Worm (Caenorhabditis elegans) whole organism, late embryonic: ENCODE results near the gene pqn-96.

ENCODE experiments used
- C38D4.7 ChIP-seq: fragments of 200-800 bp; sonication (Bioruptor generic); optimal IDR thresholded peaks from 2 replicates; lab custom pipeline; 2018; ENCODE audit warnings: mild to moderate bottlenecking, missing genetic modification characterization, moderate library complexity, missing compliant biosample characterization
- Y22D7AL.16 ChIP-seq: sonication (generic microtip); optimal IDR thresholded peaks from 2 replicates; lab custom pipeline; 2016; ENCODE audit warnings: missing genetic modification characterization, missing compliant biosample characterization
- ahr-1 ChIP-seq: sonication (generic microtip); optimal IDR thresholded peaks from 2 replicates; lab custom pipeline; 2016; ENCODE audit warnings: missing genetic modification characterization, missing compliant biosample characterization
- ama-1 ChIP-seq: fragments of 150-350 bp; optimal IDR thresholded peaks from 2 replicates; lab custom pipeline; 2014
- ceh-14 ChIP-seq: sonication (generic microtip); optimal IDR thresholded peaks from 2 replicates; lab custom pipeline; 2016; ENCODE audit warnings: missing genotype, missing genetic modification characterization, missing compliant biosample characterization
- ceh-19 ChIP-seq: fragments of 200-800 bp; sonication (Bioruptor generic); optimal IDR thresholded peaks from 2 replicates; lab custom pipeline; 2018; ENCODE audit warnings: mild to moderate bottlenecking, missing genetic modification characterization, missing compliant biosample characterization
- ceh-2 ChIP-seq: sonication (generic microtip); optimal IDR thresholded peaks from 2 replicates; lab custom pipeline; 2016; ENCODE audit warnings: missing genotype, missing genetic modification characterization, missing compliant biosample characterization
- ceh-22 ChIP-seq: sonication (generic microtip); optimal IDR thresholded peaks from 2 replicates; lab custom pipeline; 2017; ENCODE audit warnings: missing biosample characterization, missing genetic modification characterization
- ceh-24 ChIP-seq: sonication (generic microtip); optimal IDR thresholded peaks from 2 replicates; lab custom pipeline; 2016; ENCODE audit warnings: mild to moderate bottlenecking, missing genetic modification characterization, missing compliant biosample characterization
- ceh-30 ChIP-seq: fragments of 150-350 bp; optimal IDR thresholded peaks from 2 replicates; lab custom pipeline; 2014; ENCODE audit warnings: missing biosample characterization, missing genetic modification characterization
- ceh-31 ChIP-seq: sonication (generic microtip); optimal IDR thresholded peaks from 2 replicates; lab custom pipeline; 2016; ENCODE audit warnings: missing genetic modification characterization, missing compliant biosample characterization
- ceh-45 ChIP-seq: fragments of 200-800 bp; sonication (Bioruptor generic); IDR thresholded peaks from 2 replicates; pipeline ENCODE4 v1.3.6; 2022; ENCODE audit warnings: missing genetic modification reagents, missing genetic modification characterization, missing compliant biosample characterization
- ceh-6 ChIP-seq: fragments of 200-800 bp; sonication (Bioruptor generic); optimal IDR thresholded peaks from 2 replicates; lab custom pipeline; 2018; ENCODE audit warnings: mild to moderate bottlenecking, missing genetic modification characterization, missing compliant biosample characterization
- che-1 ChIP-seq: sonication (generic microtip); optimal IDR thresholded peaks from 2 replicates; lab custom pipeline; 2016; ENCODE audit warnings: mild to moderate bottlenecking, missing genetic modification characterization, missing compliant biosample characterization
- dve-1 ChIP-seq: sonication (generic microtip); optimal IDR thresholded peaks from 2 replicates; lab custom pipeline; 2017; ENCODE audit warnings: antibody characterized with exemption, mild to moderate bottlenecking, missing genetic modification characterization, missing compliant biosample characterization
- elt-2 ChIP-seq: sonication (generic microtip); optimal IDR thresholded peaks from 2 replicates; lab custom pipeline; 2016; ENCODE audit warnings: missing genetic modification reagents, missing genetic modification characterization, missing compliant biosample characterization
- elt-4 ChIP-seq: sonication (generic microtip); optimal IDR thresholded peaks from 2 replicates; lab custom pipeline; 2016; ENCODE audit warnings: missing genetic modification characterization, missing compliant biosample characterization
- ets-4 ChIP-seq: sonication (generic microtip); optimal IDR thresholded peaks from 2 replicates; lab custom pipeline; 2016; ENCODE audit warnings: missing genetic modification characterization, missing compliant biosample characterization
- eyg-1 ChIP-seq: sonication (generic microtip); optimal IDR thresholded peaks from 2 replicates; lab custom pipeline; 2016; ENCODE audit warnings: missing genotype, missing genetic modification characterization, missing compliant biosample characterization
- fkh-6 ChIP-seq: sonication (generic microtip); optimal IDR thresholded peaks from 2 replicates; lab custom pipeline; 2016; ENCODE audit warnings: missing genetic modification characterization, missing compliant biosample characterization
- gmeb-2 ChIP-seq: sonication (generic microtip); optimal IDR thresholded peaks from 2 replicates; lab custom pipeline; 2016; ENCODE audit warnings: missing genetic modification characterization, inconsistent platforms, missing compliant biosample characterization
- hlh-15 ChIP-seq: sonication (generic microtip); optimal IDR thresholded peaks from 2 replicates; lab custom pipeline; 2016; ENCODE audit warnings: missing genetic modification characterization, missing compliant biosample characterization
- hlh-30 ChIP-seq: sonication (generic microtip); optimal IDR thresholded peaks from 2 replicates; lab custom pipeline; 2017; ENCODE audit warnings: antibody characterized with exemption, missing genetic modification characterization, missing compliant biosample characterization; ENCODE audit not compliant: insufficient read depth
- hlh-8 ChIP-seq: sonication (generic microtip); optimal IDR thresholded peaks from 2 replicates; lab custom pipeline; 2016; ENCODE audit warnings: missing genotype, missing genetic modification characterization, missing compliant biosample characterization
- odd-2 ChIP-seq: sonication (generic microtip); optimal IDR thresholded peaks from 2 replicates; lab custom pipeline; 2017; ENCODE audit warnings: antibody characterized with exemption, mild to moderate bottlenecking, missing genetic modification characterization, missing compliant biosample characterization
- pat-9 ChIP-seq: fragments of 200-800 bp; sonication (Bioruptor generic); optimal IDR thresholded peaks from 2 replicates; lab custom pipeline; 2018; ENCODE audit warnings: mild to moderate bottlenecking, missing genetic modification characterization, moderate library complexity, missing compliant biosample characterization
- pax-1 ChIP-seq: fragments of 150-350 bp; optimal IDR thresholded peaks from 2 replicates; lab custom pipeline; 2014; ENCODE audit warnings: missing biosample characterization, missing genetic modification characterization
- pqm-1 ChIP-seq: sonication (generic microtip); optimal IDR thresholded peaks from 2 replicates; lab custom pipeline; 2016; ENCODE audit warnings: missing genetic modification characterization, missing compliant biosample characterization
- pros-1 ChIP-seq: fragments of 150-350 bp; optimal IDR thresholded peaks from 2 replicates; lab custom pipeline; 2014; ENCODE audit warnings: missing biosample characterization, missing genetic modification reagents, missing genetic modification characterization
- rnt-1 ChIP-seq: sonication (generic microtip); optimal IDR thresholded peaks from 2 replicates; lab custom pipeline; 2016; ENCODE audit warnings: missing genetic modification characterization, missing compliant biosample characterization
- sdc-2 ChIP-seq: sonication (generic microtip); optimal IDR thresholded peaks from 2 replicates; lab custom pipeline; 2016; ENCODE audit warnings: missing genotype, missing genetic modification characterization, missing compliant biosample characterization
- sox-2 ChIP-seq: fragments of 200-800 bp; sonication (Bioruptor generic); IDR thresholded peaks from 2 replicates; pipeline ENCODE4 v1.3.6; 2022; ENCODE audit warnings: missing genetic modification reagents, missing genetic modification characterization, missing compliant biosample characterization
- sox-4 ChIP-seq: sonication (generic microtip); optimal IDR thresholded peaks from 2 replicates; lab custom pipeline; 2017; ENCODE audit warnings: mild to moderate bottlenecking, missing genetic modification characterization, inconsistent platforms, missing compliant biosample characterization
- tbx-2 ChIP-seq: sonication (generic microtip); optimal IDR thresholded peaks from 2 replicates; lab custom pipeline; 2016; ENCODE audit warnings: missing genetic modification characterization, missing compliant biosample characterization
- tbx-7 ChIP-seq: sonication (generic microtip); optimal IDR thresholded peaks from 2 replicates; lab custom pipeline; 2016; ENCODE audit warnings: missing genotype, missing genetic modification characterization, missing compliant biosample characterization
- unc-3 ChIP-seq, 2 experiments: fragments of 200-800 bp in 1 of 2; sonication (Bioruptor generic) in 1 of 2; sonication (generic microtip) in 1 of 2; conservative IDR thresholded peaks in 1 of 2; optimal IDR thresholded peaks in 1 of 2; 2 replicates each; pipeline versions ENCODE4 v1.3.6 to Lab custom; 2016 to 2022; ENCODE audit warnings: missing compliant biosample characterization in 2 of 2, missing genetic modification characterization in 2 of 2, missing genetic modification reagents in 1 of 2
- unc-86 ChIP-seq: sonication (generic microtip); optimal IDR thresholded peaks from 2 replicates; lab custom pipeline; 2016; ENCODE audit warnings: missing genetic modification characterization, missing compliant biosample characterization
- zip-5 ChIP-seq: sonication (generic microtip); optimal IDR thresholded peaks from 2 replicates; lab custom pipeline; 2016; ENCODE audit warnings: missing genetic modification characterization, missing compliant biosample characterization

Gene pqn-96

ce11 chrIII:8439312-8439711 is at the start of gene pqn-96:
TSS of gene pqn-96 (minus strand) at chrIII:8439412.
- TF ChIP-seq ceh-22 (tag; lab: Kevin White, UChicago) (no peak), odd-2 (tag; lab: Kevin White, UChicago) (no peak), sdc-2 (tag; lab: Kevin White, UChicago) (no peak), ceh-6 (GFP tag; lab: Kevin White, UChicago) (no peak), che-1 (tag; lab: Kevin White, UChicago) (no peak)

ce11 chrIII:8483853-8484252 is 44.6 kb upstream of the pqn-96 start, which contains the start of gene F42H10.3:
TSS of gene F42H10.3 (plus strand) at chrIII:8484153.
- TF ChIP-seq dve-1 (tag; lab: Kevin White, UChicago): no peak
- no peak for TF ChIP-seq elt-4 (tag; lab: Kevin White, UChicago)
- no peak for TF ChIP-seq ahr-1
- no peak for TF ChIP-seq hlh-15
- TF ChIP-seq ceh-6 (GFP tag; lab: Kevin White, UChicago): no peak
- TF ChIP-seq tbx-7 (tag; lab: Kevin White, UChicago): no peak
- no peak for TF ChIP-seq ceh-31
- TF ChIP-seq ceh-24 (tag; lab: Kevin White, UChicago): no peak
- no peak for TF ChIP-seq ets-4 (tag; lab: Kevin White, UChicago)
- TF ChIP-seq pqm-1 (tag; lab: Kevin White, UChicago): no peak
- no peak for TF ChIP-seq unc-3 (GFP tag; conservative IDR thresholded peaks at IDR 0.05; lab: Robert Waterston, UW)
- no peak for TF ChIP-seq unc-3 (tag; optimal IDR thresholded peaks at IDR 0.05; lab: Kevin White, UChicago)
- TF ChIP-seq pat-9 (tag; lab: Kevin White, UChicago): no peak
- no peak for TF ChIP-seq ceh-14
- no peak for TF ChIP-seq gmeb-2
- no peak for TF ChIP-seq eyg-1 (tag; lab: Kevin White, UChicago)
- no peak for TF ChIP-seq ama-1 (lab: Kevin White, UChicago)
- no peak for TF ChIP-seq sox-4
- no peak for TF ChIP-seq unc-86
- no peak for TF ChIP-seq fkh-6 (tag; lab: Kevin White, UChicago)
- TF ChIP-seq, all 69 proteins: peak for 0

ce11 chrIII:8480355-8480754 is 41.1 kb upstream of the pqn-96 start, which contains the start of gene F42H10.6:
TSS of gene F42H10.6 (minus strand) at chrIII:8480455.
- TF ChIP-seq pros-1: no peak
- TF ChIP-seq ceh-14: no peak
- TF ChIP-seq odd-2 (tag; lab: Kevin White, UChicago): no peak
- no peak for TF ChIP-seq sox-4
- no peak for TF ChIP-seq hlh-30 (tag; lab: Kevin White, UChicago)
- no peak for TF ChIP-seq sdc-2 (tag; lab: Kevin White, UChicago)
- TF ChIP-seq hlh-8 (tag; lab: Kevin White, UChicago): no peak
- no peak for TF ChIP-seq ceh-30 (tag; lab: Kevin White, UChicago)
- no peak for TF ChIP-seq C38D4.7 (GFP tag; lab: Kevin White, UChicago)
- no peak for TF ChIP-seq sox-2 (GFP tag; lab: Robert Waterston, UW)
- TF ChIP-seq ceh-24 (tag; lab: Kevin White, UChicago): no peak
- no peak for TF ChIP-seq ceh-45 (GFP tag; lab: Robert Waterston, UW)
- no peak for TF ChIP-seq tbx-2 (tag; lab: Kevin White, UChicago)
- no peak for TF ChIP-seq Y22D7AL.16
- no peak for TF ChIP-seq ceh-19
- TF ChIP-seq ceh-6 (GFP tag; lab: Kevin White, UChicago): no peak
- no peak for TF ChIP-seq rnt-1 (tag; lab: Kevin White, UChicago)
- TF ChIP-seq hlh-15: no peak

ce11 chrIII:8479322-8479864 is 40.2 kb upstream of the pqn-96 start:
- no peak for TF ChIP-seq ceh-31
- no peak for TF ChIP-seq ceh-2
- no peak for TF ChIP-seq zip-5
- TF ChIP-seq elt-2 (tag; lab: Kevin White, UChicago): peak; percentile 66
- no peak for TF ChIP-seq ceh-6 (GFP tag; lab: Kevin White, UChicago)
- TF ChIP-seq pax-1 (tag; lab: Kevin White, UChicago): no peak
- TF ChIP-seq Y22D7AL.16: no peak
- no peak for TF ChIP-seq gmeb-2
- TF ChIP-seq, all 69 proteins: peak for 1
